Worm (Caenorhabditis elegans) whole organism, L2 larva: ENCODE results near the gene Y97E10B.1.

Experiments used
- elt-3 ChIP-seq: sonication (generic microtip); optimal IDR thresholded peaks from 2 replicates; lab custom pipeline; 2017; ENCODE audit warnings: missing biosample characterization, missing genetic modification characterization
- lin-11 ChIP-seq: fragments of 150-350 bp; sonication (generic microtip); optimal IDR thresholded peaks from 2 replicates; lab custom pipeline; 2014; ENCODE audit warnings: missing biosample characterization, missing genetic modification characterization, inconsistent platforms, mixed read lengths
- mdl-1 ChIP-seq, 2 experiments: fragments of 150-350 bp in 1 of 2; sonication (generic microtip) in 1 of 2; optimal IDR thresholded peaks; 2 replicates each; lab custom pipeline; 2017; ENCODE audit warnings: missing biosample characterization in 2 of 2, missing genetic modification characterization in 2 of 2
- snpc-4 ChIP-seq: fragments of 150-350 bp; optimal IDR thresholded peaks from 2 replicates; lab custom pipeline; 2014; ENCODE audit warnings: missing biosample characterization, missing genetic modification characterization

DNA sequence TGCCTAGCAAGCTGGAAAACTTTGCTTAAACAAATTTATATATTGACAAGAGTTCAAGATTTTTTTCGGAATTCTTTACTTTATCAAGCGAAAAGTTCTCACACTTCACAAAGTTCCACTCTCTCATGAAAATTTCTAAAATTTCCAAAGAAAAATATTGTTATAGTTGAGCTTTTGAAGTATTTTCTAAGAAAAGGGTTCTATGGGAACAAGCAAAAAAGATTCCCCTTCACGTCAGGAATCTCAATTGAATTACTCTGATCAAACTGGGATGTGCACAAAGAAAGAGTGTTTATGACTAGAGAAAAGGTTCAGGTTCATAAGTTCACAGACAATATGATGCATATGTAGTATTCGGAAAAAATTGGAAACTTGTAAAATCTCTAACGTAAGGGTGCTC lies 39.3 kb upstream of the Y97E10B.1 start:
- TF ChIP-seq lin-11 (tag; lab: Kevin White, UChicago): no peak
- TF ChIP-seq mdl-1 (tag; optimal IDR thresholded peaks at IDR 0.05; lab: Kevin White, UChicago): no peak
- TF ChIP-seq snpc-4 (tag; lab: Kevin White, UChicago): no peak
- no peak for TF ChIP-seq elt-3 (tag; lab: Kevin White, UChicago)
